Worm (Caenorhabditis elegans): ENCODE data around the gene F16G10.10.

- TF ChIP-seq nhr-237 (tag; optimal IDR thresholded peaks at IDR 0.05) (no peak), unc-62 (GFP tag; optimal IDR thresholded peaks at IDR 0.05 in 1 of 2) (no peak), unc-62 (tag; optimal IDR thresholded peaks at IDR 0.05) (no peak), ceh-82 (tag; optimal IDR thresholded peaks at IDR 0.05) (no peak)
Observed at ce11 chrII:2385495-2385894, 5.3 kb downstream of the F16G10.10 start, which contains the start of gene F16G10.9.
